Worm (Caenorhabditis elegans): ENCODE data around the gene F46C5.2.

Gene F46C5.2

ce11 chrII:8812346-8812745, 16.7 kb downstream of the F46C5.2 start:
- no peak for TF ChIP-seq sea-2 (GFP tag; optimal IDR thresholded peaks at IDR 0.05)
- no peak for TF ChIP-seq nhr-76 (tag; optimal IDR thresholded peaks at IDR 0.05)
- TF ChIP-seq nhr-67 (tag; optimal IDR thresholded peaks at IDR 0.05): no peak
- no peak for TF ChIP-seq nhr-12 (tag; optimal IDR thresholded peaks at IDR 0.05)
- TF ChIP-seq lin-39 (tag; optimal IDR thresholded peaks at IDR 0.05): no peak
- TF ChIP-seq egl-27 (tag; optimal IDR thresholded peaks at IDR 0.05): no peak
- TF ChIP-seq elt-1 (tag; optimal IDR thresholded peaks at IDR 0.05): no peak
- TF ChIP-seq R02D3.7 (tag; optimal IDR thresholded peaks at IDR 0.05): no peak
- no peak for TF ChIP-seq eor-1 (tag; optimal IDR thresholded peaks at IDR 0.05)
- TF ChIP-seq hmg-11 (tag; optimal IDR thresholded peaks at IDR 0.05): no peak
- no peak for TF ChIP-seq ceh-9 (tag; optimal IDR thresholded peaks at IDR 0.05)
- no peak for TF ChIP-seq daf-12 (tag; optimal IDR thresholded peaks at IDR 0.05)
- TF ChIP-seq ceh-16 (tag; optimal IDR thresholded peaks at IDR 0.05): no peak

- peak; percentile 91 for TF ChIP-seq ama-1 (optimal IDR thresholded peaks at IDR 0.05)
- peak; percentile 3 for TF ChIP-seq nhr-25 (tag; optimal IDR thresholded peaks at IDR 0.05)
- TF ChIP-seq ceh-16 (tag; optimal IDR thresholded peaks at IDR 0.05): no peak
- TF ChIP-seq nhr-43 (tag; optimal IDR thresholded peaks at IDR 0.05; ENCODE audit: poor library complexity, severe bottlenecking): peak; percentile 9
- TF ChIP-seq lin-39 (tag; optimal IDR thresholded peaks at IDR 0.05): peak; percentile 23
- TF ChIP-seq egl-27 (tag; optimal IDR thresholded peaks at IDR 0.05): no peak
These were observed 17.3 kb downstream of the F46C5.2 start for ce11 chrII:8811825-8812224.

ce11 chrII:8810679-8811413, 18.2 kb downstream of the F46C5.2 start, which contains the start of the genes F46C5.9 and rer-1:
Gene F46C5.9, minus strand, starts transcription at chrII:8810729.
Gene rer-1, plus strand, starts transcription at chrII:8811370.
- peak; percentile 66 for TF ChIP-seq pha-4 (tag; optimal IDR thresholded peaks at IDR 0.05)
- peak; percentile 7 for TF ChIP-seq nhr-23 (tag; optimal IDR thresholded peaks at IDR 0.05)
- no peak for TF ChIP-seq lin-39 (tag; optimal IDR thresholded peaks at IDR 0.05)

- TF ChIP-seq ceh-9 (tag; optimal IDR thresholded peaks at IDR 0.05): no peak
- TF ChIP-seq snpc-4 (tag; optimal IDR thresholded peaks at IDR 0.05): no peak
- TF ChIP-seq nhr-12 (tag; optimal IDR thresholded peaks at IDR 0.05): no peak
- TF ChIP-seq pqm-1 (tag; optimal IDR thresholded peaks at IDR 0.05): no peak
These were observed 20.6 kb downstream of the F46C5.2 start, which contains the start of gene F07H5.10 for ce11 chrII:8808482-8808881. Gene F07H5.10, minus strand, starts transcription at chrII:8808582.

ce11 chrII:8806921-8807320, 22.2 kb downstream of the F46C5.2 start, which contains the start of gene pho-13:
Gene pho-13, minus strand, starts transcription at chrII:8807021.
- TF ChIP-seq elt-2 (tag; optimal IDR thresholded peaks at IDR 0.05) (peak; percentile 6), ZK546.5 (tag; optimal IDR thresholded peaks at IDR 0.05) (no peak)

- TF ChIP-seq tbx-2 (tag; optimal IDR thresholded peaks at IDR 0.05) (no peak), nhr-25 (tag; optimal IDR thresholded peaks at IDR 0.05) (no peak), ztf-11 (tag; optimal IDR thresholded peaks at IDR 0.05) (no peak), ama-1 (optimal IDR thresholded peaks at IDR 0.05) (no peak), snpc-4 (tag; optimal IDR thresholded peaks at IDR 0.05) (no peak), nhr-12 (tag; optimal IDR thresholded peaks at IDR 0.05) (no peak)
These were observed 28.3 kb downstream of the F46C5.2 start, which contains the start of gene appg-2 for ce11 chrII:8800830-8801229. Gene appg-2, plus strand, starts transcription at chrII:8801130.

ce11 chrII:8799725-8800124, 29.4 kb downstream of the F46C5.2 start:
- TF ChIP-seq lsy-12 (tag; optimal IDR thresholded peaks at IDR 0.05) (no peak), unc-62 (GFP tag; optimal IDR thresholded peaks at IDR 0.05) (peak; percentile 86), ama-1 (optimal IDR thresholded peaks at IDR 0.05) (no peak), lin-39 (tag; optimal IDR thresholded peaks at IDR 0.05) (peak; percentile 47), eor-1 (tag; optimal IDR thresholded peaks at IDR 0.05) (no peak), sea-2 (GFP tag; optimal IDR thresholded peaks at IDR 0.05) (no peak)

- TF ChIP-seq nhr-28 (tag; optimal IDR thresholded peaks at IDR 0.05) (no peak), fos-1 (tag; optimal IDR thresholded peaks at IDR 0.05) (no peak), egl-5 (tag; optimal IDR thresholded peaks at IDR 0.05) (peak; percentile 78), ceh-82 (tag; optimal IDR thresholded peaks at IDR 0.05) (no peak), egl-27 (tag; optimal IDR thresholded peaks at IDR 0.05) (no peak), ztf-11 (tag; optimal IDR thresholded peaks at IDR 0.05) (no peak), nhr-237 (tag; optimal IDR thresholded peaks at IDR 0.05) (no peak), nfya-1 (tag; optimal IDR thresholded peaks at IDR 0.05; ENCODE audit: insufficient read depth) (peak; percentile 80), skn-1 (tag; optimal IDR thresholded peaks at IDR 0.05) (no peak), tbx-2 (tag; optimal IDR thresholded peaks at IDR 0.05) (peak; percentile 91), nhr-76 (tag; optimal IDR thresholded peaks at IDR 0.05) (no peak), nhr-77 (tag; optimal IDR thresholded peaks at IDR 0.05) (no peak), mdl-1 (tag; optimal IDR thresholded peaks at IDR 0.05) (peak; percentile 50), elt-2 (tag; optimal IDR thresholded peaks at IDR 0.05) (no peak), nhr-12 (tag; optimal IDR thresholded peaks at IDR 0.05) (no peak), unc-62 (GFP tag; optimal IDR thresholded peaks at IDR 0.05) (peak; percentile 38), nhr-25 (tag; optimal IDR thresholded peaks at IDR 0.05) (no peak), ceh-28 (tag; optimal IDR thresholded peaks at IDR 0.05) (no peak), pha-4 (tag; optimal IDR thresholded peaks at IDR 0.05) (no peak)
These were observed 32.7 kb downstream of the F46C5.2 start for ce11 chrII:8796391-8796790.

All from whole organism, L3 larva.